Worm (Caenorhabditis elegans): ENCODE data around the gene D2023.6.

The D2023.6 gene

DNA sequence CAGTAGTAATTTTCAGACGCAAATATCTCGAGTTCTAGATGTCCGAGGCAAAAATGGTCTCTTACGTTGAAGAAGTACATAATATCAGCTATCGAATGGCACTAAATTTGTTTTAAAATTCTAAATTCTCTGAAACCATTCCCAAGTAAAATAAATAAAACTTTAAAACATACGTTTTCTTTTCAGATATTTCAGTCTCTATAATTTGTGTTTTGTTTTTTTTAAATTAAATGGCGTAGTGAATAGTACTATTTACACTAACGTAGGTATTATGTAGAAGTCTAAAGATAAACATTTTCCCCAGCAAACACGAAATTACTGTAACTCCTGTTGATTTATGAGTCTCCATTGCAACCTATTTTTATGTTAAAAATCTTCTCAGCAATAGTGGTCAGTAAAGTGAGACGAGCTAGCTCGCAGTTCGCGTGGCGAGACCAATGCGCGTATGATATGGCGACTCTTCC, 9.9 kb upstream of the D2023.6 start:
- TF ChIP-seq nhr-10 (tag; optimal IDR thresholded peaks at IDR 0.05): no peak
- peak; percentile 1 for TF ChIP-seq ama-1 (optimal IDR thresholded peaks at IDR 0.05)
- TF ChIP-seq nhr-23 (tag; optimal IDR thresholded peaks at IDR 0.05): no peak
- no peak for TF ChIP-seq C34F6.9 (tag; optimal IDR thresholded peaks at IDR 0.05)
- peak; percentile 27 for TF ChIP-seq nhr-21 (tag; optimal IDR thresholded peaks at IDR 0.05)
- TF ChIP-seq ztf-4 (tag; optimal IDR thresholded peaks at IDR 0.05): peak; percentile 36
- no peak for TF ChIP-seq mdl-1 (tag; optimal IDR thresholded peaks at IDR 0.05)
- no peak for TF ChIP-seq peb-1 (tag; optimal IDR thresholded peaks at IDR 0.05)
- TF ChIP-seq elt-3 (tag; optimal IDR thresholded peaks at IDR 0.05): no peak
- peak; percentile 44 for TF ChIP-seq nhr-25 (tag; optimal IDR thresholded peaks at IDR 0.05)
- TF ChIP-seq unc-55 (GFP tag; optimal IDR thresholded peaks at IDR 0.05): no peak
- no peak for TF ChIP-seq sma-9 (GFP tag; optimal IDR thresholded peaks at IDR 0.05)
- no peak for TF ChIP-seq sma-9 (tag; optimal IDR thresholded peaks at IDR 0.05)
- TF ChIP-seq nhr-129 (tag; optimal IDR thresholded peaks at IDR 0.05): no peak
- no peak for TF ChIP-seq ztf-11 (tag; optimal IDR thresholded peaks at IDR 0.05)
- peak in 1 of 2 experiments; percentile 16 for TF ChIP-seq lsy-2 (tag; optimal IDR thresholded peaks at IDR 0.05)
- no peak for TF ChIP-seq gmeb-1 (tag; optimal IDR thresholded peaks at IDR 0.05)
- TF ChIP-seq ceh-82 (tag; optimal IDR thresholded peaks at IDR 0.05): no peak

DNA sequence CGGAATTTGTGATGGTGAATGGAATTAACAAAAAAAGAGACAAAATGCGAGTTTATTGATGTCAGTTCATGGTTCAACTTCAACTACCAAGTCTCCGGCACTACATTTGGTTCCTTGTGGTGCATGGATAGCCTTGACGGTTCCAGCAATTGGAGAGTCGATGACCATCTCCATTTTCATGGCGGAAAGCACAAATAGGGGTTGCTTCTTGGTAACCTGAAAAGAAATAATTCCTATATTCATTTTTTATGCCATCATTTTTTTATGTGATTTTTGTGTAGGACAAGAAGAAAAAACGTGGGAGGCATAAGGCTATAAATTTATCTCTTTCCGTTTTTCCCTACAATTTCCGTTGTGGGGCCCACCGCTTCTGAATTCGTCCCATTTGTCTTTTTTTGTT, 9.1 kb upstream of the D2023.6 start:
- no peak for TF ChIP-seq blmp-1 (tag; optimal IDR thresholded peaks at IDR 0.05; ENCODE audit: insufficient read depth)
- no peak for TF ChIP-seq ZK546.5 (tag; optimal IDR thresholded peaks at IDR 0.05)
- no peak for TF ChIP-seq crh-2 (tag; optimal IDR thresholded peaks at IDR 0.05)

DNA sequence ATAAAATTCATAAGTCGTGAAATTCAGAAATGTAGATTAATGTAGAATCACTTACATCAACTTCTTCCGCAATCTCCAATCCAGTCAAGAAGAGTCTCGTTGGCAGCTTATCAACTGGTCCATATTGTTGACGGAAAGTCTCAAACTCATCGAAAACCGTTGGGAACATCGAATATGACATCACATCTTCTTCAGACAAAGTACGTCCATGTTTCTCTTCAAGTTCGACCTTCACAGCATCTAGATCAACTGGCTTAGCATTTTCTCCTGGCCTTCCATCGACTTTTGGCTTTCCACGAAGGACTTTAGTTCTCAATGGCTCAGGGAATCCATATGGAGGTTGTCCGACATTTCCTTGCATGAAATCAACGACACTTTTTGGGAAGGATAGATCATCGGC, 8.4 kb upstream of the D2023.6 start:
- TF ChIP-seq nhr-25 (tag; optimal IDR thresholded peaks at IDR 0.05): no peak
- no peak for TF ChIP-seq Y55F3AM.14 (GFP tag; optimal IDR thresholded peaks at IDR 0.05)
- no peak for TF ChIP-seq lin-39 (tag; optimal IDR thresholded peaks at IDR 0.05)
- TF ChIP-seq ztf-11 (tag; optimal IDR thresholded peaks at IDR 0.05): no peak
- no peak for TF ChIP-seq mab-5 (tag; optimal IDR thresholded peaks at IDR 0.05)
- no peak for TF ChIP-seq ama-1 (optimal IDR thresholded peaks at IDR 0.05)
- TF ChIP-seq nhr-11 (tag; optimal IDR thresholded peaks at IDR 0.05): no peak
- no peak for TF ChIP-seq unc-55 (GFP tag; optimal IDR thresholded peaks at IDR 0.05)
- TF ChIP-seq lin-13 (GFP tag; optimal IDR thresholded peaks at IDR 0.05): no peak
- TF ChIP-seq peb-1 (tag; optimal IDR thresholded peaks at IDR 0.05): no peak
- TF ChIP-seq lsy-2 (tag; optimal IDR thresholded peaks at IDR 0.05): no peak
- TF ChIP-seq elt-1 (tag; optimal IDR thresholded peaks at IDR 0.05): no peak
- no peak for TF ChIP-seq mbf-1 (tag; optimal IDR thresholded peaks at IDR 0.05)
- TF ChIP-seq nhr-12 (tag; optimal IDR thresholded peaks at IDR 0.05): no peak

DNA sequence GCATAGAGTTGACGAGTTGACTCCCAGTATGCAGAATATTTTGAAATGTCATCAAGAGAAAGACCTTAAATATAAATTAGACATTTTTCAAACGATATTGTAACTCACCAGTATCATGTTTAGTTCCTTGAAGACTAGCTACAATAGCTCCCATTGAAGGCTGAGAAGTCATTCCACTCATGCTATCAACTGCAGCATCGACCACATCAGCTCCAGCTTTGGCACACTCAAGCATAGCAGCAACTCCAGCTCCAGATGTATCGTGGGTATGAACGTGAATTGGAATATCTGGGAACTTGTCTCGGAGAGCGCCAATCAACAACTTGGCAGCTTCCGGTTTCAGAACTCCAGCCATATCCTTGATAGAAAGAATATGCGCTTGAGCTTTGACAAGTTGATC, 7.7 kb upstream of the D2023.6 start:
- no peak for TF ChIP-seq sma-9 (GFP tag; optimal IDR thresholded peaks at IDR 0.05)
- TF ChIP-seq sma-9 (tag; optimal IDR thresholded peaks at IDR 0.05): no peak
- TF ChIP-seq egl-27 (tag; optimal IDR thresholded peaks at IDR 0.05): no peak
- no peak for TF ChIP-seq unc-39 (tag; optimal IDR thresholded peaks at IDR 0.05)
- no peak for TF ChIP-seq nhr-10 (tag; optimal IDR thresholded peaks at IDR 0.05)
- no peak for TF ChIP-seq mab-5 (tag; optimal IDR thresholded peaks at IDR 0.05)
- TF ChIP-seq nhr-237 (tag; optimal IDR thresholded peaks at IDR 0.05): no peak
- no peak for TF ChIP-seq snpc-4 (tag; optimal IDR thresholded peaks at IDR 0.05)
- TF ChIP-seq ztf-11 (tag; optimal IDR thresholded peaks at IDR 0.05): no peak
- TF ChIP-seq nhr-129 (tag; optimal IDR thresholded peaks at IDR 0.05): no peak
- TF ChIP-seq zag-1 (tag; optimal IDR thresholded peaks at IDR 0.05): no peak
- TF ChIP-seq crh-2 (tag; optimal IDR thresholded peaks at IDR 0.05): no peak
- TF ChIP-seq nhr-21 (tag; optimal IDR thresholded peaks at IDR 0.05): no peak
- no peak for TF ChIP-seq lsy-2 (tag; optimal IDR thresholded peaks at IDR 0.05)
- TF ChIP-seq nhr-11 (tag; optimal IDR thresholded peaks at IDR 0.05): no peak

DNA sequence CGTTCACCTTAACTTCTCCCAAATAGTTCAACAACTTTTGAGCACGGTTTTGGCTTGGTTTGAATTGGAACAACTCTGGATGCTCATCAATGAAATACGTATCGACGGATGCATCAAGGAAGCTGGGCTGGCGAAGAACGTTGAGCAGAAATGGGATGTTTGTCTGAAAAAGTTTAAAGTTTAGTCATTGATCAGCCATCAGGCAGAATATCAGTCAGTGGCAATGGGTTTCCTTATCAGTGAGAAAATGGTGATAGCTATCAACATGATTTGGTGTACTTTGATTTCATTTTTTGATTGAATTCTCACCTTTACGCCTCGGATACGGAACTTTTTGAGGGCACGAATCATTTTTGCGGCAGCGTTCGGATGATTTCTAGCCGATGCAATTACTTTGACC, 6.6 kb upstream of the D2023.6 start:
- TF ChIP-seq blmp-1 (tag; optimal IDR thresholded peaks at IDR 0.05; ENCODE audit: insufficient read depth) (no peak), F13H6.1 (tag; optimal IDR thresholded peaks at IDR 0.05) (no peak), nhr-77 (tag; optimal IDR thresholded peaks at IDR 0.05) (no peak), C34F6.9 (tag; optimal IDR thresholded peaks at IDR 0.05) (no peak), ceh-16 (tag; optimal IDR thresholded peaks at IDR 0.05) (no peak), nhr-23 (tag; optimal IDR thresholded peaks at IDR 0.05) (no peak), nhr-237 (tag; optimal IDR thresholded peaks at IDR 0.05) (no peak), mbf-1 (tag; optimal IDR thresholded peaks at IDR 0.05) (no peak), sma-9 (GFP tag; optimal IDR thresholded peaks at IDR 0.05) (peak; percentile 47), sma-9 (tag; optimal IDR thresholded peaks at IDR 0.05) (no peak), lin-11 (tag; optimal IDR thresholded peaks at IDR 0.05) (no peak), zag-1 (tag; optimal IDR thresholded peaks at IDR 0.05) (no peak), nhr-25 (tag; optimal IDR thresholded peaks at IDR 0.05) (no peak), skn-1 (tag; optimal IDR thresholded peaks at IDR 0.05) (no peak), fos-1 (tag; optimal IDR thresholded peaks at IDR 0.05) (peak; percentile 65), Y55F3AM.14 (GFP tag; optimal IDR thresholded peaks at IDR 0.05) (no peak), ama-1 (optimal IDR thresholded peaks at IDR 0.05) (peak; percentile 53), nhr-129 (tag; optimal IDR thresholded peaks at IDR 0.05) (no peak), nhr-10 (tag; optimal IDR thresholded peaks at IDR 0.05) (no peak), nhr-11 (tag; optimal IDR thresholded peaks at IDR 0.05) (no peak)
